Worm (Caenorhabditis elegans) whole organism, L3 larva: ENCODE measurements around the gene lido-1.

Experiments used
- ama-1 ChIP-seq: fragments of 150-350 bp; optimal IDR thresholded peaks from 2 replicates; lab custom pipeline; 2018
- ceh-16 ChIP-seq: sonication (generic microtip); optimal IDR thresholded peaks from 2 replicates; lab custom pipeline; 2017; ENCODE audit warnings: missing biosample characterization, missing genetic modification characterization
- daf-12 ChIP-seq: fragments of 150-350 bp; optimal IDR thresholded peaks from 2 replicates; lab custom pipeline; 2014; ENCODE audit warnings: missing biosample characterization, missing genetic modification reagents, missing genetic modification characterization
- egl-27 ChIP-seq: sonication (generic microtip); optimal IDR thresholded peaks from 4 replicates; lab custom pipeline; 2017; ENCODE audit warnings: missing biosample characterization, missing genetic modification reagents, missing genetic modification characterization
- egl-5 ChIP-seq: fragments of 150-350 bp; optimal IDR thresholded peaks from 2 replicates; lab custom pipeline; 2017; ENCODE audit warnings: missing biosample characterization, missing genetic modification reagents, missing genetic modification characterization, inconsistent platforms
- elt-1 ChIP-seq: fragments of 150-350 bp; optimal IDR thresholded peaks from 2 replicates; lab custom pipeline; 2014; ENCODE audit warnings: missing biosample characterization, missing genetic modification characterization
- elt-2 ChIP-seq: sonication (generic microtip); optimal IDR thresholded peaks from 2 replicates; lab custom pipeline; 2016; ENCODE audit warnings: missing genetic modification reagents, mild to moderate bottlenecking, missing genetic modification characterization, missing compliant biosample characterization
- elt-3 ChIP-seq, 3 experiments: fragments of 150-350 bp in 1 of 3; sonication (generic microtip) in 2 of 3; optimal IDR thresholded peaks; 2 replicates in 2 of 3; 4 replicates in 1 of 3; lab custom pipeline; 2014 to 2017; ENCODE audit warnings: missing biosample characterization in 3 of 3, missing genetic modification characterization in 3 of 3
- fkh-10 ChIP-seq: sonication (generic microtip); optimal IDR thresholded peaks from 2 replicates; lab custom pipeline; 2017; ENCODE audit warnings: missing biosample characterization, missing genetic modification reagents, missing genetic modification characterization
- fkh-2 ChIP-seq: fragments of 150-350 bp; optimal IDR thresholded peaks from 2 replicates; lab custom pipeline; 2014; ENCODE audit warnings: missing biosample characterization, missing genetic modification reagents, missing genetic modification characterization
- jun-1 ChIP-seq: fragments of 150-350 bp; optimal IDR thresholded peaks from 2 replicates; lab custom pipeline; 2014; ENCODE audit warnings: missing biosample characterization, missing genetic modification reagents, missing genetic modification characterization
- lin-15B ChIP-seq: fragments of 150-350 bp; optimal IDR thresholded peaks from 2 replicates; lab custom pipeline; 2014; ENCODE audit warnings: missing biosample characterization, missing genetic modification characterization
- nfya-1 ChIP-seq: sonication (generic microtip); optimal IDR thresholded peaks from 2 replicates; lab custom pipeline; 2017; ENCODE audit warnings: missing genetic modification characterization, mild to moderate bottlenecking, missing compliant biosample characterization, antibody characterized with exemption, moderate library complexity; ENCODE audit not compliant: insufficient read depth
- nhr-11 ChIP-seq: fragments of 150-350 bp; optimal IDR thresholded peaks from 2 replicates; lab custom pipeline; 2014; ENCODE audit warnings: missing biosample characterization, missing genetic modification characterization
- nhr-23 ChIP-seq: fragments of 150-350 bp; optimal IDR thresholded peaks from 2 replicates; lab custom pipeline; 2014; ENCODE audit warnings: missing biosample characterization, missing genetic modification reagents, missing genetic modification characterization
- nhr-237 ChIP-seq: fragments of 150-350 bp; optimal IDR thresholded peaks from 2 replicates; lab custom pipeline; 2014; ENCODE audit warnings: missing biosample characterization, missing genetic modification characterization
- nhr-28 ChIP-seq: fragments of 150-350 bp; optimal IDR thresholded peaks from 2 replicates; lab custom pipeline; 2014; ENCODE audit warnings: missing biosample characterization, missing genetic modification characterization
- nhr-43 ChIP-seq: sonication (generic microtip); optimal IDR thresholded peaks from 2 replicates; lab custom pipeline; 2016; ENCODE audit warnings: mild to moderate bottlenecking, missing genetic modification characterization, missing compliant biosample characterization; ENCODE audit not compliant: poor library complexity, severe bottlenecking
- nhr-76 ChIP-seq: fragments of 150-350 bp; sonication (generic microtip); optimal IDR thresholded peaks from 5 replicates; lab custom pipeline; 2014; ENCODE audit warnings: missing biosample characterization, missing genetic modification characterization
- pha-4 ChIP-seq: fragments of 150-350 bp; optimal IDR thresholded peaks from 2 replicates; lab custom pipeline; 2014; ENCODE audit warnings: missing biosample characterization, missing genetic modification reagents, missing genetic modification characterization
- pqm-1 ChIP-seq: fragments of 150-350 bp; optimal IDR thresholded peaks from 2 replicates; lab custom pipeline; 2017; ENCODE audit warnings: missing biosample characterization, missing genetic modification characterization, inconsistent platforms
- sea-2 ChIP-seq: fragments of 150-350 bp; sonication (generic microtip); optimal IDR thresholded peaks from 4 replicates; lab custom pipeline; 2014; ENCODE audit warnings: missing biosample characterization, missing genetic modification reagents, missing genetic modification characterization
- skn-1 ChIP-seq: fragments of 150-350 bp; optimal IDR thresholded peaks from 2 replicates; lab custom pipeline; 2014; ENCODE audit warnings: missing biosample characterization, missing genetic modification characterization
- snpc-4 ChIP-seq: fragments of 150-350 bp; optimal IDR thresholded peaks from 2 replicates; lab custom pipeline; 2014; ENCODE audit warnings: missing biosample characterization, missing genetic modification characterization
- unc-39 ChIP-seq: sonication (generic microtip); optimal IDR thresholded peaks from 4 replicates; lab custom pipeline; 2017; ENCODE audit warnings: missing biosample characterization, missing genetic modification characterization
- unc-62 ChIP-seq: fragments of 150-350 bp; sonication (generic microtip); optimal IDR thresholded peaks from 4 replicates; lab custom pipeline; 2014; ENCODE audit warnings: missing biosample characterization, missing genetic modification reagents, missing genetic modification characterization
- zag-1 ChIP-seq: fragments of 150-350 bp; optimal IDR thresholded peaks from 2 replicates; lab custom pipeline; 2014; ENCODE audit warnings: missing biosample characterization, missing genetic modification characterization
- ztf-11 ChIP-seq: fragments of 150-350 bp; optimal IDR thresholded peaks from 2 replicates; lab custom pipeline; 2014; ENCODE audit warnings: missing biosample characterization, missing genetic modification characterization
- ztf-4 ChIP-seq: fragments of 150-350 bp; optimal IDR thresholded peaks from 2 replicates; lab custom pipeline; 2014; ENCODE audit warnings: missing biosample characterization, missing genetic modification characterization

The lido-1 gene

DNA sequence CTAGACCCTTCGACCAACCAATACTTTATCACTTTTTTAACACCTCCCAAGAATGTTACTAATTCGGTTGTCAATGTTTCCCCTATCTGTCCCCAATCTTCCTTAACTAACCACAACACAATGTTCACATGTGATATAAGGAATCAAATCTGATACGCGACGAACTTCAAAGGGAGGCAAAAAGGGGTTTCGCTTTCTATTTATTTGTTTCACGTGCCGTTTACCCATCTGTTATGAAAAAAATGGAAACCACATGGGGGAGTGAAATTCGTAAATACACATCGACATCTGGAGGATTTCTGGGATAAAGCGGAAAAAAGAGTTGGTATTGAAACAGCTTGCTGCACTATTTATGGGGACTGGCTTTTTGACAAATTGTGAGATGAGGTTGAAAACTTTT, 34.2 kb downstream of the lido-1 start:
- peak; percentile 41 for TF ChIP-seq nhr-43
- TF ChIP-seq pha-4 (tag; lab: Kevin White, UChicago), result peak; percentile 40
- no peak for TF ChIP-seq elt-1 (tag; lab: Kevin White, UChicago)

DNA sequence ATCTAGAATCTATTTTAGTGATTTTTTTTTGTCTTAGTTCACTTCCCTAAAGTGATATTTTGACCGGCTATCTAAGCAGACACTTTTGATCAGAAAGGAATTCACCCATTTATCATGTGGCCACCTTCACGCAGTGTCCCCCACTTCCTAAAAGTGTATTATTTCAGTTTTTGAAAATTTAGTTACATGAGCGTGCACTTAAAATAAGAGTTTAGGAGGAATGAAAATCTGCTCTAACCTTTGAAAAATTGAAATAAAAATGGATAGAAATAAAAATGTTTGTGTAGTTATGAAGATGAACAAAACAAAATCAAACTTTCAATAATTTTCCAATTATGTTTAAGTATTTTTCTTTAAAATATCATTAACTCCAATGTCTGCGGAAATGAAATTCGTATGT, 36.6 kb downstream of the lido-1 start:
- no peak for TF ChIP-seq ama-1
- TF ChIP-seq sea-2 (GFP tag; lab: Kevin White, UChicago), result no peak
- no peak for TF ChIP-seq pha-4 (tag; lab: Kevin White, UChicago)
- TF ChIP-seq nhr-237, result no peak
- no peak for TF ChIP-seq elt-1 (tag; lab: Kevin White, UChicago)
- no peak for TF ChIP-seq zag-1 (tag; lab: Kevin White, UChicago)
- no peak for TF ChIP-seq egl-27 (tag; lab: Kevin White, UChicago)
- TF ChIP-seq fkh-2 (tag; lab: Kevin White, UChicago), result no peak
- no peak for TF ChIP-seq fkh-10 (GFP tag; lab: Kevin White, UChicago)
- TF ChIP-seq ceh-16 (tag; lab: Kevin White, UChicago), result no peak

DNA sequence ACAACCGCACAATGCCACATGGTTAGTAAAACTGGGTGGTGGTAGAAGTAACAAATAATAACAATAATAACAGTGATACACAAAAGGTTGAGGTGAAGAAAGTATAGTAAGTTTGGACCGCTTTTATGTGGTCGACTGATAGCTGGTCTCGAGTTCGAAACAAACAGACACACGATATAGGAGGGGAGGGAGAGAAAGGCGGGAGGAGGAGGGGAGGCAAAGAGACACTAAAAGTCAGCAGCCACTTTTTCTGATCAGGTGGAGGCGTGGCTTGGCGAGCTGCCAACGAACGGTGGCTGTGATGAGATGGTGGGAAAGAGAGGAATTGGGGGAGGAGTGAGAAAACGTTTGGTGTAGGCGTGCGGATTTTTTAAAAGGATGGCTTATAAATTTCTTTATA, 38.0 kb downstream of the lido-1 start:
- no peak for TF ChIP-seq daf-12 (tag; lab: Kevin White, UChicago)
- no peak for TF ChIP-seq elt-1 (tag; lab: Kevin White, UChicago)
- no peak for TF ChIP-seq egl-5
- TF ChIP-seq elt-2 (tag; lab: Kevin White, UChicago), result peak; percentile 11
- no peak for TF ChIP-seq elt-3 (tag; optimal IDR thresholded peaks at IDR 0.05; lab: Kevin White, UChicago)
- TF ChIP-seq pha-4 (tag; lab: Kevin White, UChicago), result peak; percentile 39
- TF ChIP-seq unc-62 (GFP tag; lab: Kevin White, UChicago), result no peak
- no peak for TF ChIP-seq pqm-1
- TF ChIP-seq snpc-4 (tag; lab: Kevin White, UChicago), result no peak
- no peak for TF ChIP-seq ztf-11 (tag; lab: Kevin White, UChicago)
- TF ChIP-seq nhr-28 (tag; lab: Kevin White, UChicago), result no peak
- no peak for TF ChIP-seq unc-39 (tag; lab: Kevin White, UChicago)

DNA sequence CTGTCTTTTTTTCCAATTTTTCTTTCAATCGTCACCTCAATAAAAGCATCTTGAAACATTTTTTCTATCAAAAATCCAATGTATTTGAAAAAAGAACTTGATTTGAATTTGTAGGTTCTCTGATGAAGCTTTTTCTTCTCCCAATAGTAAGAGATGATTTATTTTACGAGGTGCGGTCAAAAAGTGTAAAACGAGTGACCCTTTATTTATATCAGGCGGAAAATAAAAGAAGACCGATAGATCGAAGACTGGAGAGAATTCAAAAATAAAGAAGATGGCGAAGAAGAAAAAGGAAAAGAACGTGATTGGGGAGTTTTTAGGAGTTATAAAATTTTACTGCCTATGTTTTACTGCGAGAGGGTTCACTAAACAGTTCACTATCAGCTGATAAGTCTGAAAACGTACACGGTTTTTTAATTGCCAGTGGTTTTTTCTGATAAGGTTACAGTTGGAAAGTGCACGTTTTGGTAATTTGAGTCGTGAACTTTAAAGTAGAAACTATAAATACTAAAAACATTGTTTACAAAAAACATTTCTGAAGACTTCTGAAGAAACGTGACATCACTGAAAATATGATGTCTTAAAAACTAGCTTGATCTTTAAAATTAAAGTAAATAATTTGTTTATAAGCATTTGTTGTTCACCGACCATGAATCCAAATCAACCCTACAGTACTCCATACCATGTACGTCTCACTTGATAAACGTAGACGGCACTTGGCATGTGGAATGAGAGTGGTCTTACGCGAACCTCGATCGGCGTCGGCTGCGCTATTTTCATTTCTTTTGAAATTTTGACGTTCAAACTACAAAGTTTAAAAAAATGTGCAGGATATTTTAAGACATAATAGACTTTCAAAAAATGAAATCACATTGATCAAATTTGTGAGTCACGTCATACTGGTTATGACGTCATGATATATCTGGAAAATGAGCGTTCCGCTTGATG, 40.2 kb downstream of the lido-1 start:
- TF ChIP-seq pqm-1 (peak; percentile 69), elt-2 (tag; lab: Kevin White, UChicago) (peak; percentile 78), daf-12 (tag; lab: Kevin White, UChicago) (no peak), ama-1 (peak; percentile 39), ztf-4 (tag; lab: Kevin White, UChicago) (peak; percentile 54), snpc-4 (tag; lab: Kevin White, UChicago) (peak; percentile 37), nhr-11 (tag; lab: Kevin White, UChicago) (no peak)

DNA sequence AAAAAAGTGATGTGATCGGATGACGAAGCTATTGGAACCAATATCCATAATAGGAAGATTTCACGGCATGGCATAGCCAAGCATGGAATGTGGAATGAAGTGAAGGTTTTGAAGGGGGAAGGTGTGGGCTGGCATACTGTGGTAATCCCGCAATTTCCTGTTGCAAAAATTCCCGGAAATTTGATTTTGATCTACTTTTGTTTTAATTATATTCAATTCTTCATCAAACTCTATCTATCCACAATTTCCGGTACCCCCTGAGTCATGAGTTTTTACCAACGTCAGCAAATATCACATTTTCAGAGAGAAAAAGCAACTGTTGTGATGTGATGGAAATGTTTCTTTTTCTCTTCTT, 40.9 kb downstream of the lido-1 start, which contains the start of gene gcy-11:
TSS of gene gcy-11 (minus strand) at position 101 of the 355 bp plus-strand sequence.
- no peak for TF ChIP-seq nfya-1
- no peak for TF ChIP-seq unc-62 (GFP tag; lab: Kevin White, UChicago)
- no peak for TF ChIP-seq nhr-76 (tag; lab: Kevin White, UChicago)
- TF ChIP-seq ztf-11 (tag; lab: Kevin White, UChicago), result no peak
- TF ChIP-seq egl-27 (tag; lab: Kevin White, UChicago), result no peak
- no peak for TF ChIP-seq jun-1 (tag; lab: Kevin White, UChicago)
- TF ChIP-seq fkh-2 (tag; lab: Kevin White, UChicago), result no peak
- no peak for TF ChIP-seq ama-1

DNA sequence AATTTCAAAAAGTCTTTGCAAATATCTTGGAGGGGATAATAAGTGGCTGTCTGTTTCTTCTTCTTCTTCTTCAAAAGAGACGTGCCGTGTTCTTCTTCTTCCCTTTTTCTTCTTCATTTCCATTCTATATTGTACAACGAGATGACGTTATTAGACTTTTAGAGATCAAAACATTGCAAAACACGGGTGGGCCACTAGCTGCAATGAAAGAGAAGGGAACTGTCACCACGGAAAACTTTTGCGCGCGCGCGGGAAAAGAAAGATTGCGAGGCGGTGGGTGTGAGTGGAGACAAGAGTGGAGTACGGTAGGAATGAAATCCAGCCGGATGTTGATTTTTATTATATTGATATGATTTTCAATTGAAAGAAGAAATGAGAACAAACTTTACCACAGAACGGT, 42.2 kb downstream of the lido-1 start:
- TF ChIP-seq lin-15B (peak; percentile 29), skn-1 (tag; lab: Kevin White, UChicago) (no peak), nhr-23 (tag; lab: Kevin White, UChicago) (peak; percentile 4)
